Worm (Caenorhabditis elegans) whole organism, L3 larva: ENCODE results near the gene manf-1.
A peak's percentile ranks its signal among the peaks of the same experiment; 100 is the strongest.

Experiments
- R02D3.7 ChIP-seq: fragments of 150-350 bp; optimal IDR thresholded peaks from 2 replicates; lab custom pipeline; 2014; ENCODE audit warnings: missing biosample characterization, missing genetic modification characterization
- ZK546.5 ChIP-seq: sonication (generic microtip); optimal IDR thresholded peaks from 2 replicates; lab custom pipeline; 2017; ENCODE audit warnings: missing biosample characterization, missing genetic modification characterization
- aly-2 ChIP-seq: fragments of 150-350 bp; optimal IDR thresholded peaks from 2 replicates; lab custom pipeline; 2014; ENCODE audit warnings: missing biosample characterization, missing genetic modification characterization
- ama-1 ChIP-seq: fragments of 150-350 bp; optimal IDR thresholded peaks from 2 replicates; lab custom pipeline; 2018
- ceh-16 ChIP-seq: sonication (generic microtip); optimal IDR thresholded peaks from 2 replicates; lab custom pipeline; 2017; ENCODE audit warnings: missing biosample characterization, missing genetic modification characterization
- ceh-28 ChIP-seq: fragments of 150-350 bp; optimal IDR thresholded peaks from 2 replicates; lab custom pipeline; 2014; ENCODE audit warnings: missing biosample characterization, missing genetic modification reagents, missing genetic modification characterization
- ceh-82 ChIP-seq: fragments of 150-350 bp; optimal IDR thresholded peaks from 2 replicates; lab custom pipeline; 2014; ENCODE audit warnings: missing biosample characterization, missing genetic modification characterization
- ceh-9 ChIP-seq: sonication (generic microtip); optimal IDR thresholded peaks from 2 replicates; lab custom pipeline; 2018; ENCODE audit warnings: missing biosample characterization, missing genetic modification characterization
- daf-12 ChIP-seq: fragments of 150-350 bp; optimal IDR thresholded peaks from 2 replicates; lab custom pipeline; 2014; ENCODE audit warnings: missing biosample characterization, missing genetic modification reagents, missing genetic modification characterization
- egl-27 ChIP-seq: sonication (generic microtip); optimal IDR thresholded peaks from 4 replicates; lab custom pipeline; 2017; ENCODE audit warnings: missing biosample characterization, missing genetic modification reagents, missing genetic modification characterization
- egl-5 ChIP-seq: fragments of 150-350 bp; optimal IDR thresholded peaks from 2 replicates; lab custom pipeline; 2017; ENCODE audit warnings: missing biosample characterization, missing genetic modification reagents, missing genetic modification characterization, inconsistent platforms
- elt-1 ChIP-seq: fragments of 150-350 bp; optimal IDR thresholded peaks from 2 replicates; lab custom pipeline; 2014; ENCODE audit warnings: missing biosample characterization, missing genetic modification characterization
- elt-2 ChIP-seq: sonication (generic microtip); optimal IDR thresholded peaks from 2 replicates; lab custom pipeline; 2016; ENCODE audit warnings: missing genetic modification reagents, mild to moderate bottlenecking, missing genetic modification characterization, missing compliant biosample characterization
- elt-3 ChIP-seq, 3 experiments: fragments of 150-350 bp in 1 of 3; sonication (generic microtip) in 2 of 3; optimal IDR thresholded peaks; 2 replicates in 2 of 3; 4 replicates in 1 of 3; lab custom pipeline; 2014 to 2017; ENCODE audit warnings: missing biosample characterization in 3 of 3, missing genetic modification characterization in 3 of 3
- eor-1 ChIP-seq, 2 experiments: fragments of 150-350 bp; optimal IDR thresholded peaks; 2 replicates each; lab custom pipeline; 2014 to 2018; ENCODE audit warnings: missing biosample characterization in 2 of 2, missing genetic modification characterization in 2 of 2
- fkh-2 ChIP-seq: fragments of 150-350 bp; optimal IDR thresholded peaks from 2 replicates; lab custom pipeline; 2014; ENCODE audit warnings: missing biosample characterization, missing genetic modification reagents, missing genetic modification characterization
- fos-1 ChIP-seq: fragments of 150-350 bp; optimal IDR thresholded peaks from 2 replicates; lab custom pipeline; 2014; ENCODE audit warnings: missing biosample characterization, missing genetic modification characterization
- hmg-11 ChIP-seq: sonication (generic microtip); optimal IDR thresholded peaks from 2 replicates; lab custom pipeline; 2016; ENCODE audit warnings: missing genetic modification characterization, missing compliant biosample characterization
- jun-1 ChIP-seq: fragments of 150-350 bp; optimal IDR thresholded peaks from 2 replicates; lab custom pipeline; 2014; ENCODE audit warnings: missing biosample characterization, missing genetic modification reagents, missing genetic modification characterization
- lin-15B ChIP-seq: fragments of 150-350 bp; optimal IDR thresholded peaks from 2 replicates; lab custom pipeline; 2014; ENCODE audit warnings: missing biosample characterization, missing genetic modification characterization
- lin-39 ChIP-seq: fragments of 150-350 bp; optimal IDR thresholded peaks from 2 replicates; lab custom pipeline; 2018; ENCODE audit warnings: missing biosample characterization, missing genetic modification reagents, missing genetic modification characterization
- lsy-12 ChIP-seq: sonication (generic microtip); optimal IDR thresholded peaks from 2 replicates; lab custom pipeline; 2016; ENCODE audit warnings: mild to moderate bottlenecking, missing genetic modification characterization, missing compliant biosample characterization
- mdl-1 ChIP-seq: fragments of 150-350 bp; optimal IDR thresholded peaks from 2 replicates; lab custom pipeline; 2014; ENCODE audit warnings: missing biosample characterization, missing genetic modification characterization
- mml-1 ChIP-seq: fragments of 150-350 bp; sonication (generic microtip); optimal IDR thresholded peaks from 3 replicates; lab custom pipeline; 2014; ENCODE audit warnings: missing biosample characterization, missing genetic modification characterization
- nfya-1 ChIP-seq: sonication (generic microtip); optimal IDR thresholded peaks from 2 replicates; lab custom pipeline; 2017; ENCODE audit warnings: missing genetic modification characterization, mild to moderate bottlenecking, missing compliant biosample characterization, antibody characterized with exemption, moderate library complexity; ENCODE audit not compliant: insufficient read depth
- nhr-11 ChIP-seq: fragments of 150-350 bp; optimal IDR thresholded peaks from 2 replicates; lab custom pipeline; 2014; ENCODE audit warnings: missing biosample characterization, missing genetic modification characterization
- nhr-12 ChIP-seq: fragments of 150-350 bp; optimal IDR thresholded peaks from 2 replicates; lab custom pipeline; 2014; ENCODE audit warnings: missing biosample characterization, missing genetic modification characterization
- nhr-23 ChIP-seq: fragments of 150-350 bp; optimal IDR thresholded peaks from 2 replicates; lab custom pipeline; 2014; ENCODE audit warnings: missing biosample characterization, missing genetic modification reagents, missing genetic modification characterization
- nhr-25 ChIP-seq: sonication (generic microtip); optimal IDR thresholded peaks from 2 replicates; lab custom pipeline; 2017; ENCODE audit warnings: missing biosample characterization, missing genetic modification characterization
- nhr-28 ChIP-seq: fragments of 150-350 bp; optimal IDR thresholded peaks from 2 replicates; lab custom pipeline; 2014; ENCODE audit warnings: missing biosample characterization, missing genetic modification characterization
- nhr-43 ChIP-seq: sonication (generic microtip); optimal IDR thresholded peaks from 2 replicates; lab custom pipeline; 2016; ENCODE audit warnings: mild to moderate bottlenecking, missing genetic modification characterization, missing compliant biosample characterization; ENCODE audit not compliant: poor library complexity, severe bottlenecking
- nhr-77 ChIP-seq: fragments of 150-350 bp; optimal IDR thresholded peaks from 2 replicates; lab custom pipeline; 2014; ENCODE audit warnings: missing biosample characterization, missing genetic modification characterization
- pha-4 ChIP-seq: fragments of 150-350 bp; optimal IDR thresholded peaks from 2 replicates; lab custom pipeline; 2014; ENCODE audit warnings: missing biosample characterization, missing genetic modification reagents, missing genetic modification characterization
- pqm-1 ChIP-seq: fragments of 150-350 bp; optimal IDR thresholded peaks from 2 replicates; lab custom pipeline; 2017; ENCODE audit warnings: missing biosample characterization, missing genetic modification characterization, inconsistent platforms
- sea-2 ChIP-seq: fragments of 150-350 bp; sonication (generic microtip); optimal IDR thresholded peaks from 4 replicates; lab custom pipeline; 2014; ENCODE audit warnings: missing biosample characterization, missing genetic modification reagents, missing genetic modification characterization
- skn-1 ChIP-seq: fragments of 150-350 bp; optimal IDR thresholded peaks from 2 replicates; lab custom pipeline; 2014; ENCODE audit warnings: missing biosample characterization, missing genetic modification characterization
- snpc-4 ChIP-seq: fragments of 150-350 bp; optimal IDR thresholded peaks from 2 replicates; lab custom pipeline; 2014; ENCODE audit warnings: missing biosample characterization, missing genetic modification characterization
- tbx-2 ChIP-seq: sonication (generic microtip); optimal IDR thresholded peaks from 2 replicates; lab custom pipeline; 2016; ENCODE audit warnings: mild to moderate bottlenecking, missing genetic modification characterization, missing compliant biosample characterization
- unc-39 ChIP-seq: sonication (generic microtip); optimal IDR thresholded peaks from 4 replicates; lab custom pipeline; 2017; ENCODE audit warnings: missing biosample characterization, missing genetic modification characterization
- unc-62 ChIP-seq: fragments of 150-350 bp; sonication (generic microtip); optimal IDR thresholded peaks from 4 replicates; lab custom pipeline; 2014; ENCODE audit warnings: missing biosample characterization, missing genetic modification reagents, missing genetic modification characterization
- zag-1 ChIP-seq: fragments of 150-350 bp; optimal IDR thresholded peaks from 2 replicates; lab custom pipeline; 2014; ENCODE audit warnings: missing biosample characterization, missing genetic modification characterization
- ztf-4 ChIP-seq: fragments of 150-350 bp; optimal IDR thresholded peaks from 2 replicates; lab custom pipeline; 2014; ENCODE audit warnings: missing biosample characterization, missing genetic modification characterization

manf-1 gene

ce11 chrIV:2928409-2928808 is at the start of gene manf-1:
manf-1 (minus strand) TSS chrIV:2928421.
- TF ChIP-seq daf-12 (no peak), pqm-1 (tag; lab: Kevin White, UChicago) (no peak), jun-1 (tag; lab: Kevin White, UChicago) (peak; percentile 53), ceh-82 (no peak), skn-1 (tag; lab: Kevin White, UChicago) (peak; percentile 48), ceh-28 (no peak), nhr-25 (tag; lab: Kevin White, UChicago) (peak; percentile 59), ceh-9 (tag; lab: Kevin White, UChicago) (no peak), fos-1 (tag; lab: Kevin White, UChicago) (no peak), mml-1 (tag; lab: Kevin White, UChicago) (no peak), eor-1 (tag; optimal IDR thresholded peaks at IDR 0.05; lab: Kevin White, UChicago) (no peak), egl-27 (tag; lab: Kevin White, UChicago) (no peak), lin-39 (tag; lab: Kevin White, UChicago) (peak; percentile 70), nhr-43 (no peak), pha-4 (tag; lab: Kevin White, UChicago) (peak; percentile 70), lsy-12 (tag; lab: Kevin White, UChicago) (peak; percentile 38), unc-39 (tag; lab: Kevin White, UChicago) (no peak), elt-3 (tag; optimal IDR thresholded peaks at IDR 0.05; lab: Kevin White, UChicago) (no peak), aly-2 (tag; lab: Kevin White, UChicago) (no peak), elt-2 (tag; lab: Kevin White, UChicago) (peak; percentile 39), nhr-12 (tag; lab: Kevin White, UChicago) (no peak), nhr-28 (tag; lab: Kevin White, UChicago) (no peak), ZK546.5 (tag; lab: Kevin White, UChicago) (no peak), egl-5 (peak; percentile 23), ama-1 (lab: Kevin White, UChicago) (no peak), tbx-2 (tag; lab: Kevin White, UChicago) (peak; percentile 39), hmg-11 (peak; percentile 71), nfya-1 (tag; lab: Kevin White, UChicago) (peak; percentile 79), lin-15B (tag; lab: Kevin White, UChicago) (peak; percentile 80), sea-2 (GFP tag; lab: Kevin White, UChicago) (no peak), nhr-23 (tag; lab: Kevin White, UChicago) (peak; percentile 52), nhr-11 (tag; lab: Kevin White, UChicago) (no peak), unc-62 (GFP tag; lab: Kevin White, UChicago) (no peak), snpc-4 (tag; lab: Kevin White, UChicago) (peak; percentile 62), zag-1 (no peak), fkh-2 (tag; lab: Kevin White, UChicago) (no peak)

- no peak for TF ChIP-seq mdl-1 (tag; lab: Kevin White, UChicago)
- no peak for TF ChIP-seq unc-62 (GFP tag; lab: Kevin White, UChicago)
- TF ChIP-seq ztf-4 (tag; lab: Kevin White, UChicago): no peak
- no peak for TF ChIP-seq elt-1 (tag; lab: Kevin White, UChicago)
- no peak for TF ChIP-seq jun-1 (tag; lab: Kevin White, UChicago)
- TF ChIP-seq nhr-23 (tag; lab: Kevin White, UChicago): no peak
Observed at ce11 chrIV:2971060-2971459, 42.8 kb upstream of the manf-1 start.

ce11 chrIV:2969399-2969990 is 41.3 kb upstream of the manf-1 start, which contains the start of gene Y54G2A.57:
Y54G2A.57 (plus strand) TSS chrIV:2969940.
- TF ChIP-seq jun-1 (tag; lab: Kevin White, UChicago) (no peak), R02D3.7 (no peak), eor-1 (tag; optimal IDR thresholded peaks at IDR 0.05; lab: Kevin White, UChicago) (no peak), hmg-11 (no peak), ceh-9 (tag; lab: Kevin White, UChicago) (no peak), zag-1 (no peak), ZK546.5 (tag; lab: Kevin White, UChicago) (no peak), ama-1 (lab: Kevin White, UChicago) (no peak), nfya-1 (tag; lab: Kevin White, UChicago) (no peak), nhr-25 (tag; lab: Kevin White, UChicago) (no peak), nhr-43 (no peak), unc-39 (tag; lab: Kevin White, UChicago) (no peak), tbx-2 (tag; lab: Kevin White, UChicago) (no peak), nhr-77 (tag; lab: Kevin White, UChicago) (no peak), elt-2 (tag; lab: Kevin White, UChicago) (no peak), ceh-16 (tag; lab: Kevin White, UChicago) (no peak)
